Worm (Caenorhabditis elegans) whole organism, L3 larva: ENCODE measurements around the gene C42C1.12.

Source experiments
- R02D3.7 ChIP-seq: fragments of 150-350 bp; optimal IDR thresholded peaks from 2 replicates; lab custom pipeline; 2014; ENCODE audit warnings: missing biosample characterization, missing genetic modification characterization
- ZK546.5 ChIP-seq: sonication (generic microtip); optimal IDR thresholded peaks from 2 replicates; lab custom pipeline; 2017; ENCODE audit warnings: missing biosample characterization, missing genetic modification characterization
- aly-2 ChIP-seq: fragments of 150-350 bp; optimal IDR thresholded peaks from 2 replicates; lab custom pipeline; 2014; ENCODE audit warnings: missing biosample characterization, missing genetic modification characterization
- ama-1 ChIP-seq: fragments of 150-350 bp; optimal IDR thresholded peaks from 2 replicates; lab custom pipeline; 2018
- ceh-82 ChIP-seq: fragments of 150-350 bp; optimal IDR thresholded peaks from 2 replicates; lab custom pipeline; 2014; ENCODE audit warnings: missing biosample characterization, missing genetic modification characterization
- daf-12 ChIP-seq: fragments of 150-350 bp; optimal IDR thresholded peaks from 2 replicates; lab custom pipeline; 2014; ENCODE audit warnings: missing biosample characterization, missing genetic modification reagents, missing genetic modification characterization
- egl-5 ChIP-seq: fragments of 150-350 bp; optimal IDR thresholded peaks from 2 replicates; lab custom pipeline; 2017; ENCODE audit warnings: missing biosample characterization, missing genetic modification reagents, missing genetic modification characterization, inconsistent platforms
- elt-1 ChIP-seq: fragments of 150-350 bp; optimal IDR thresholded peaks from 2 replicates; lab custom pipeline; 2014; ENCODE audit warnings: missing biosample characterization, missing genetic modification characterization
- elt-2 ChIP-seq: sonication (generic microtip); optimal IDR thresholded peaks from 2 replicates; lab custom pipeline; 2016; ENCODE audit warnings: missing genetic modification reagents, mild to moderate bottlenecking, missing genetic modification characterization, missing compliant biosample characterization
- eor-1 ChIP-seq, 2 experiments: fragments of 150-350 bp; optimal IDR thresholded peaks; 2 replicates each; lab custom pipeline; 2014 to 2018; ENCODE audit warnings: missing biosample characterization in 2 of 2, missing genetic modification characterization in 2 of 2
- fkh-10 ChIP-seq: sonication (generic microtip); optimal IDR thresholded peaks from 2 replicates; lab custom pipeline; 2017; ENCODE audit warnings: missing biosample characterization, missing genetic modification reagents, missing genetic modification characterization
- fkh-2 ChIP-seq: fragments of 150-350 bp; optimal IDR thresholded peaks from 2 replicates; lab custom pipeline; 2014; ENCODE audit warnings: missing biosample characterization, missing genetic modification reagents, missing genetic modification characterization
- fos-1 ChIP-seq: fragments of 150-350 bp; optimal IDR thresholded peaks from 2 replicates; lab custom pipeline; 2014; ENCODE audit warnings: missing biosample characterization, missing genetic modification characterization
- hmg-11 ChIP-seq: sonication (generic microtip); optimal IDR thresholded peaks from 2 replicates; lab custom pipeline; 2016; ENCODE audit warnings: missing genetic modification characterization, missing compliant biosample characterization
- lin-15B ChIP-seq: fragments of 150-350 bp; optimal IDR thresholded peaks from 2 replicates; lab custom pipeline; 2014; ENCODE audit warnings: missing biosample characterization, missing genetic modification characterization
- lsy-12 ChIP-seq: sonication (generic microtip); optimal IDR thresholded peaks from 2 replicates; lab custom pipeline; 2016; ENCODE audit warnings: mild to moderate bottlenecking, missing genetic modification characterization, missing compliant biosample characterization
- mdl-1 ChIP-seq: fragments of 150-350 bp; optimal IDR thresholded peaks from 2 replicates; lab custom pipeline; 2014; ENCODE audit warnings: missing biosample characterization, missing genetic modification characterization
- mml-1 ChIP-seq: fragments of 150-350 bp; sonication (generic microtip); optimal IDR thresholded peaks from 3 replicates; lab custom pipeline; 2014; ENCODE audit warnings: missing biosample characterization, missing genetic modification characterization
- nfya-1 ChIP-seq: sonication (generic microtip); optimal IDR thresholded peaks from 2 replicates; lab custom pipeline; 2017; ENCODE audit warnings: missing genetic modification characterization, mild to moderate bottlenecking, missing compliant biosample characterization, antibody characterized with exemption, moderate library complexity; ENCODE audit not compliant: insufficient read depth
- nhr-12 ChIP-seq: fragments of 150-350 bp; optimal IDR thresholded peaks from 2 replicates; lab custom pipeline; 2014; ENCODE audit warnings: missing biosample characterization, missing genetic modification characterization
- nhr-23 ChIP-seq: fragments of 150-350 bp; optimal IDR thresholded peaks from 2 replicates; lab custom pipeline; 2014; ENCODE audit warnings: missing biosample characterization, missing genetic modification reagents, missing genetic modification characterization
- nhr-237 ChIP-seq: fragments of 150-350 bp; optimal IDR thresholded peaks from 2 replicates; lab custom pipeline; 2014; ENCODE audit warnings: missing biosample characterization, missing genetic modification characterization
- nhr-25 ChIP-seq: sonication (generic microtip); optimal IDR thresholded peaks from 2 replicates; lab custom pipeline; 2017; ENCODE audit warnings: missing biosample characterization, missing genetic modification characterization
- nhr-28 ChIP-seq: fragments of 150-350 bp; optimal IDR thresholded peaks from 2 replicates; lab custom pipeline; 2014; ENCODE audit warnings: missing biosample characterization, missing genetic modification characterization
- nhr-43 ChIP-seq: sonication (generic microtip); optimal IDR thresholded peaks from 2 replicates; lab custom pipeline; 2016; ENCODE audit warnings: mild to moderate bottlenecking, missing genetic modification characterization, missing compliant biosample characterization; ENCODE audit not compliant: poor library complexity, severe bottlenecking
- nhr-67 ChIP-seq: fragments of 150-350 bp; optimal IDR thresholded peaks from 2 replicates; lab custom pipeline; 2014; ENCODE audit warnings: missing biosample characterization, missing genetic modification characterization
- nhr-76 ChIP-seq: fragments of 150-350 bp; sonication (generic microtip); optimal IDR thresholded peaks from 5 replicates; lab custom pipeline; 2014; ENCODE audit warnings: missing biosample characterization, missing genetic modification characterization
- nhr-77 ChIP-seq: fragments of 150-350 bp; optimal IDR thresholded peaks from 2 replicates; lab custom pipeline; 2014; ENCODE audit warnings: missing biosample characterization, missing genetic modification characterization
- pha-4 ChIP-seq: fragments of 150-350 bp; optimal IDR thresholded peaks from 2 replicates; lab custom pipeline; 2014; ENCODE audit warnings: missing biosample characterization, missing genetic modification reagents, missing genetic modification characterization
- pqm-1 ChIP-seq: fragments of 150-350 bp; optimal IDR thresholded peaks from 2 replicates; lab custom pipeline; 2017; ENCODE audit warnings: missing biosample characterization, missing genetic modification characterization, inconsistent platforms
- sea-2 ChIP-seq: fragments of 150-350 bp; sonication (generic microtip); optimal IDR thresholded peaks from 4 replicates; lab custom pipeline; 2014; ENCODE audit warnings: missing biosample characterization, missing genetic modification reagents, missing genetic modification characterization
- unc-39 ChIP-seq: sonication (generic microtip); optimal IDR thresholded peaks from 4 replicates; lab custom pipeline; 2017; ENCODE audit warnings: missing biosample characterization, missing genetic modification characterization
- unc-62 ChIP-seq: fragments of 150-350 bp; sonication (generic microtip); optimal IDR thresholded peaks from 4 replicates; lab custom pipeline; 2014; ENCODE audit warnings: missing biosample characterization, missing genetic modification reagents, missing genetic modification characterization
- zag-1 ChIP-seq: fragments of 150-350 bp; optimal IDR thresholded peaks from 2 replicates; lab custom pipeline; 2014; ENCODE audit warnings: missing biosample characterization, missing genetic modification characterization
- ztf-11 ChIP-seq: fragments of 150-350 bp; optimal IDR thresholded peaks from 2 replicates; lab custom pipeline; 2014; ENCODE audit warnings: missing biosample characterization, missing genetic modification characterization
- ztf-4 ChIP-seq: fragments of 150-350 bp; optimal IDR thresholded peaks from 2 replicates; lab custom pipeline; 2014; ENCODE audit warnings: missing biosample characterization, missing genetic modification characterization

Gene C42C1.12

DNA sequence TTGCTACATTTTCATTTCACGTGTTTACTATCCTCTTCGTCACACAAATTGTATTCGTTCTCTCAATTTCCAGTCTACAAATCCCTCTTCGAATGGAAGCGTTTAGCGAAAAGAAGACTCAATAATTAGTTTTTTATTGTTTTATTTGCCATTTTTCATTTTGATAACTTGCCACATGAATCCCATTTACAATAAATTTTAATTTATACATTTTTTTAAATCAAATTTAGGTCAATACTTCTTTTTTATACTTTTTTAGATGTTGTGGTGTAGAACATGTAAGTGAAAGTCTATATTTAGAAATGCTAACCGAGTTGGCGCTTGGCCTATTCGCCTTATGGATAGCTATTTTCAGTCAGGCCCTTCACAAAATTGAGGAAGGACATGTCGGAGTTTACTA, 5.6 kb upstream of the C42C1.12 start, which contains the start of gene erl-1:
Gene erl-1, plus strand, starts transcription at position 301 of the 400 bp plus-strand sequence.
- no peak for TF ChIP-seq R02D3.7 (tag; lab: Kevin White, UChicago)
- no peak for TF ChIP-seq lsy-12 (tag; lab: Kevin White, UChicago)
- TF ChIP-seq zag-1 (tag; lab: Kevin White, UChicago): no peak
- no peak for TF ChIP-seq pha-4 (tag; lab: Kevin White, UChicago)
- TF ChIP-seq ztf-11: no peak
- TF ChIP-seq mdl-1 (tag; lab: Kevin White, UChicago): no peak
- no peak for TF ChIP-seq nfya-1 (tag; lab: Kevin White, UChicago)
- no peak for TF ChIP-seq daf-12
- no peak for TF ChIP-seq nhr-23 (tag; lab: Kevin White, UChicago)
- TF ChIP-seq hmg-11 (tag; lab: Kevin White, UChicago): no peak
- TF ChIP-seq egl-5 (tag; lab: Kevin White, UChicago): no peak
- no peak for TF ChIP-seq sea-2 (GFP tag; lab: Kevin White, UChicago)
- TF ChIP-seq eor-1 (tag; optimal IDR thresholded peaks at IDR 0.05; lab: Kevin White, UChicago): no peak
- TF ChIP-seq ZK546.5 (tag; lab: Kevin White, UChicago): no peak
- TF ChIP-seq nhr-77 (tag; lab: Kevin White, UChicago): no peak

DNA sequence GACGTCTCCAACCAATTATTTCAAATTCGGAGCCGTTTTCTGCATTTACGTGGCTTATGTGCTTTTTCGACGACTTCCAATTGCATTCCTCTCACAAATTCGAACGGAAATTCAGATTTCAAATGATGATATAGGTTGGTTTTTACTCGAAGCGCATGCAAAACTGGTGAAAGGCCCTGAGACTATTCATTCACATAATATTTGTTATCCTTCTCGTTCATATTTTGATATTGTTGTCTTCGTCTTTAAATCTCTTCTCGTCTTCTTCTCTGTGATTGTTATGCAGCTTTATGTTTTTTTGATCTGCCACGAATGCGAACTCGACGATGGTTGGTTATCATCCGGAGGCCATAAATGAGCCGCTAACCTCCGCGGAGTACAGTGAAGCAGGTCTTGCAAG, 866 bp upstream of the C42C1.12 start, which contains the start of gene hpo-12:
Gene hpo-12, plus strand, starts transcription at position 301 of the 400 bp plus-strand sequence.
- TF ChIP-seq ama-1 (no peak), hmg-11 (tag; lab: Kevin White, UChicago) (no peak), nhr-67 (no peak), nhr-76 (tag; lab: Kevin White, UChicago) (no peak), nhr-77 (tag; lab: Kevin White, UChicago) (no peak), mml-1 (tag; lab: Kevin White, UChicago) (no peak), nhr-23 (tag; lab: Kevin White, UChicago) (no peak), fkh-2 (tag; lab: Kevin White, UChicago) (no peak), fos-1 (tag; lab: Kevin White, UChicago) (no peak), nhr-237 (tag; lab: Kevin White, UChicago) (no peak), nfya-1 (tag; lab: Kevin White, UChicago) (no peak), ztf-4 (no peak), ceh-82 (tag; lab: Kevin White, UChicago) (no peak)

DNA sequence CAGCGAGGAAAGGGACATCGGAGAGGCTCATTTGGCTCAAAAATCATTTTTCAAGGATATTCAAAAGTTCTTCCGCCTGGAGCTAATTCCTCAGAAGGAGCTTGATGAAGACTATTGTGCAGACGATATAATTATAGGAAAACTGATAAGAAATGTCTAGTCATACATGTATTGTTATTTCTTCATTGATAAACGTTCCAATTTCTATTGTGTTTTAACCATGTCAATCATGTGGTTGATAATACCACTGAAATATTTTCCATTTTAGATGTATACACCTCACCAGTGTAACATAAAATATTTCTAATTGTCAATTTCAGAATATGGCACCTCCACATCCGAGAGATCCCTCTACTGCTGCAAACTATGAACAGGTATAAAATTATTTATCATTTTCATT, 2.7 kb downstream of the C42C1.12 start, which contains the start of gene ltah-1.1:
Gene ltah-1.1, plus strand, starts transcription at position 283 of the 400 bp plus-strand sequence.
- peak; percentile 54 for TF ChIP-seq elt-2 (tag; lab: Kevin White, UChicago)
- no peak for TF ChIP-seq nhr-12

DNA sequence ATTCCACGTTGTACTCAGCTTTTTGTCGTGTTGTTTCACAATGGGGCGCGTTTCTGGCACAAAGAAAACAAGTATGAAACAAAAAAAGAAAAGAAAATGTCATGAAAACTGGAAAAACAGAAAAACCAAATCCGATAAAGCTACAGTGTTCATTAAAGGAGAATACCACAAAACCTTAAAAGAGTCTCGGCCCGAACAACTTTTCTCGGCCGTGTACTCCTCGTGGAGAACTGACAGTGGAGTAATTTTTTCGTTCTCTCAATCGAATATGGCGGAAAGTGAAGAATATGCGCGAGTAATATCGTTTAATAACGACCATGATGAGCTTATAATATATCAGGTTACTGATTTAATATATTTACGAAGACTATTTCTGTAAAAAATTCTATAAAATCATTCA, 3.5 kb downstream of the C42C1.12 start, which contains the start of the genes tag-335 and vkmt-1:
Gene tag-335, minus strand, starts transcription at position 88 of the 400 bp plus-strand sequence.
Gene vkmt-1, plus strand, starts transcription at position 219 of the 400 bp plus-strand sequence.
- TF ChIP-seq nhr-25 (tag; lab: Kevin White, UChicago) (no peak), nhr-23 (tag; lab: Kevin White, UChicago) (peak; percentile 1), nfya-1 (tag; lab: Kevin White, UChicago) (peak; percentile 35), nhr-43 (peak; percentile 28), lin-15B (tag; lab: Kevin White, UChicago) (peak; percentile 44), lsy-12 (tag; lab: Kevin White, UChicago) (no peak)
- TF ChIP-seq, all 47 proteins: peak for 4

DNA sequence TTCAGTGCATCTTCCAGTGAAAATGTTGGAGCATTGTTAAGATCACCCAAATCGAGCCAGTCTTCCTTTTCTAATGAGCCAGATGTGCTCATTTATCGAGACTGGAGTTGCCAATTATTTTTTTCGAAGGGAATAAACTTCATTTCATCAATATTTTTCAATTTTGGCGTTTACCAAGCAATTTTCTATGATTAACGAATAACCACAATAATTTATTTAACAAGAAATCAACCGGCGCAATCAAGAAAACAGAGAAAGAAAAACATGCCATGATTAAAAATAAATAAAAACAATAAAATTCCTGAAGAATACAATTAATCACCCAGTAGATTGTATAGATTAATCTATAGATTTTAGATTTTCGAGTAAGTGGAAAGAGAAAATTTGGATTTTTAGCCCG, 6.1 kb downstream of the C42C1.12 start, which contains the start of gene vps-8:
Gene vps-8, minus strand, starts transcription at position 101 of the 400 bp plus-strand sequence.
- TF ChIP-seq mdl-1 (tag; lab: Kevin White, UChicago) (no peak), nfya-1 (tag; lab: Kevin White, UChicago) (no peak), nhr-28 (tag; lab: Kevin White, UChicago) (no peak), eor-1 (tag; optimal IDR thresholded peaks at IDR 0.05; lab: Kevin White, UChicago) (no peak), mml-1 (tag; lab: Kevin White, UChicago) (no peak), unc-39 (tag; lab: Kevin White, UChicago) (no peak), aly-2 (tag; lab: Kevin White, UChicago) (no peak), unc-62 (GFP tag; lab: Kevin White, UChicago) (no peak), elt-2 (tag; lab: Kevin White, UChicago) (no peak), ama-1 (no peak), pqm-1 (no peak), elt-1 (tag; lab: Kevin White, UChicago) (no peak), fkh-2 (tag; lab: Kevin White, UChicago) (no peak), ztf-11 (no peak), R02D3.7 (tag; lab: Kevin White, UChicago) (no peak), fkh-10 (GFP tag; lab: Kevin White, UChicago) (no peak), fos-1 (tag; lab: Kevin White, UChicago) (no peak)
